Worm (Caenorhabditis elegans) whole organism, L4/young adult: ENCODE data around the gene dpy-1.

Experiments
- dao-5 ChIP-seq: sonication (generic microtip); optimal IDR thresholded peaks from 2 replicates; lab custom pipeline; 2016; ENCODE audit warnings: missing genotype, missing genetic modification characterization, moderate library complexity, missing compliant biosample characterization
- him-1 ChIP-seq: sonication (generic microtip); optimal IDR thresholded peaks from 2 replicates; lab custom pipeline; 2016; ENCODE audit warnings: missing genotype, missing genetic modification reagents, missing genetic modification characterization, missing compliant biosample characterization

DNA sequence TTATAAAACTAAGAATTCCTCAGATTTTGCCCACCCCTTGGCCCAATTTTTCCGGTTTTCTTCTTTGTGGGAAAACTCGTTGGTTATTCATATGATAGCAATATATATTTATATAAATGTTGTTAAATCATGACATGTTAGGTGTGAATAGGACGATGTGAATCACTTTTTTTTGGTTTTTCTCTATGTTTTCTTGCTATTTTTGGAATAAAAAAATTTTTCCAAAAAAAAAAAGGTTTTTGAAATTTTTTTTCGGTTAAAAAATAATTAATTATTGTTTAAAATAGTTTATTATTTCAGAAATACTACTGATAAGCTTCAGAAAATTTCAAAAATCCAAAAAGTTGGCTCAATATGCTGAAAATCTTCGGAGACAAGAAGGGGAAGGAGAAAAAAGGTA lies 44.6 kb upstream of the dpy-1 start, which contains the start of gene Y48G9A.9:
- TF ChIP-seq him-1 (tag; lab: Kevin White, UChicago) (no peak), dao-5 (tag; lab: Kevin White, UChicago) (no peak)
